Worm (Caenorhabditis elegans) whole organism, young adult: ENCODE measurements around the gene sdhd-1.
A peak's percentile ranks its signal among the peaks of the same experiment; 100 is the strongest.

Source experiments
- B0019.2 ChIP-seq: fragments of 200-800 bp; sonication (Bioruptor generic); conservative IDR thresholded peaks from 2 replicates; pipeline ENCODE4 v1.3.6; 2022; ENCODE audit warnings: missing genetic modification reagents, missing genetic modification characterization, missing compliant biosample characterization
- B0336.3 ChIP-seq: fragments of 200-800 bp; sonication (Bioruptor generic); IDR thresholded peaks from 2 replicates; pipeline ENCODE4 v1.3.6; 2022; ENCODE audit warnings: missing genetic modification characterization, missing compliant biosample characterization
- D2030.7 ChIP-seq: fragments of 200-800 bp; sonication (Bioruptor generic); IDR thresholded peaks from 2 replicates; pipeline ENCODE4 v1.3.6; 2022; ENCODE audit warnings: missing genetic modification reagents, missing genetic modification characterization, missing compliant biosample characterization
- F23B12.7 ChIP-seq: sonication (generic microtip); optimal IDR thresholded peaks from 2 replicates; lab custom pipeline; 2017; ENCODE audit warnings: missing genetic modification characterization, mild to moderate bottlenecking, missing compliant biosample characterization, antibody characterized with exemption, moderate library complexity; ENCODE audit not compliant: insufficient read depth
- F33H1.4 ChIP-seq: fragments of 200-800 bp; sonication (Bioruptor generic); IDR thresholded peaks from 2 replicates; pipeline ENCODE4 v1.3.6; 2022; ENCODE audit warnings: missing genetic modification reagents, missing genetic modification characterization, missing compliant biosample characterization
- F39B2.1 ChIP-seq: fragments of 200-800 bp; sonication (Bioruptor generic); IDR thresholded peaks from 2 replicates; pipeline ENCODE4 v1.3.6; 2022; ENCODE audit warnings: missing genetic modification reagents, missing genetic modification characterization, missing compliant biosample characterization
- F49E8.2 ChIP-seq: sonication (generic microtip); optimal IDR thresholded peaks from 3 replicates; lab custom pipeline; 2017; ENCODE audit warnings: missing genetic modification characterization, mild to moderate bottlenecking, missing compliant biosample characterization, antibody characterized with exemption, moderate library complexity; ENCODE audit not compliant: insufficient read depth
- K11D2.4 ChIP-seq: fragments of 200-800 bp; sonication (Bioruptor generic); IDR thresholded peaks from 2 replicates; pipeline ENCODE4 v1.3.6; 2022; ENCODE audit warnings: missing genetic modification reagents, missing genetic modification characterization, missing compliant biosample characterization
- K12H6.12 ChIP-seq: fragments of 200-800 bp; sonication (Bioruptor generic); optimal IDR thresholded peaks from 2 replicates; lab custom pipeline; 2018; ENCODE audit warnings: mild to moderate bottlenecking, missing genetic modification characterization, missing compliant biosample characterization
- ZK185.1 ChIP-seq: sonication (generic microtip); optimal IDR thresholded peaks from 2 replicates; lab custom pipeline; 2016; ENCODE audit warnings: mild to moderate bottlenecking, missing genetic modification characterization, missing compliant biosample characterization; ENCODE audit not compliant: poor library complexity, severe bottlenecking
- attf-3 ChIP-seq: fragments of 200-800 bp; sonication (Bioruptor generic); conservative IDR thresholded peaks from 2 replicates; pipeline ENCODE4 v1.3.6; 2022; ENCODE audit warnings: missing genetic modification reagents, missing genetic modification characterization, missing compliant biosample characterization
- attf-5 ChIP-seq: fragments of 200-800 bp; sonication (Bioruptor generic); optimal IDR thresholded peaks from 2 replicates; lab custom pipeline; 2018; ENCODE audit warnings: mild to moderate bottlenecking, missing genetic modification characterization, missing compliant biosample characterization
- cebp-1 ChIP-seq, 2 experiments: fragments of 200-800 bp in 1 of 2; sonication (Bioruptor generic) in 1 of 2; sonication (generic microtip) in 1 of 2; IDR thresholded peaks in 1 of 2; optimal IDR thresholded peaks in 1 of 2; 2 replicates each; pipeline versions ENCODE4 v1.3.6 to Lab custom; 2017 to 2022; ENCODE audit warnings: missing compliant biosample characterization in 2 of 2, missing genetic modification characterization in 2 of 2, mild to moderate bottlenecking in 1 of 2, missing genetic modification reagents in 1 of 2, moderate library complexity in 1 of 2
- cebp-2 ChIP-seq: fragments of 200-800 bp; sonication (Bioruptor generic); IDR thresholded peaks from 2 replicates; pipeline ENCODE4 v1.3.6; 2022; ENCODE audit warnings: missing genetic modification characterization, missing compliant biosample characterization
- ceh-27 ChIP-seq: fragments of 200-800 bp; sonication (Bioruptor generic); optimal IDR thresholded peaks from 2 replicates; lab custom pipeline; 2018; ENCODE audit warnings: mild to moderate bottlenecking, missing genetic modification characterization, moderate library complexity, missing compliant biosample characterization
- ceh-91 ChIP-seq: fragments of 200-800 bp; sonication (Bioruptor generic); IDR thresholded peaks from 2 replicates; pipeline ENCODE4 v1.3.6; 2022; ENCODE audit warnings: missing genetic modification reagents, missing genetic modification characterization, missing compliant biosample characterization
- efl-1 ChIP-seq: fragments of 150-350 bp; optimal IDR thresholded peaks from 2 replicates; lab custom pipeline; 2014; ENCODE audit warnings: missing biosample characterization, missing genetic modification reagents, missing genetic modification characterization
- ekl-4 ChIP-seq: fragments of 200-800 bp; sonication (Bioruptor generic); IDR thresholded peaks from 2 replicates; pipeline ENCODE4 v1.3.6; 2022; ENCODE audit warnings: missing genetic modification reagents, missing genetic modification characterization, missing compliant biosample characterization
- him-1 ChIP-seq: sonication (generic microtip); optimal IDR thresholded peaks from 2 replicates; lab custom pipeline; 2016; ENCODE audit warnings: missing genotype, missing genetic modification reagents, missing genetic modification characterization, missing compliant biosample characterization
- hsf-1 ChIP-seq: fragments of 200-800 bp; sonication (Bioruptor generic); IDR thresholded peaks from 2 replicates; pipeline ENCODE4 v1.3.6; 2022; ENCODE audit warnings: missing genetic modification reagents, missing genetic modification characterization, missing compliant biosample characterization
- let-526 ChIP-seq: fragments of 200-800 bp; sonication (Bioruptor generic); IDR thresholded peaks from 2 replicates; pipeline ENCODE4 v1.3.6; 2022; ENCODE audit warnings: missing genetic modification reagents, missing genetic modification characterization, missing compliant biosample characterization
- lin-35 ChIP-seq, 3 experiments: fragments of 150-350 bp in 2 of 3; sonication (generic microtip) in 1 of 3; optimal IDR thresholded peaks; 2 replicates each; lab custom pipeline; 2014 to 2018; ENCODE audit warnings: missing biosample characterization in 3 of 3, missing genetic modification characterization in 3 of 3, missing genetic modification reagents in 3 of 3
- lin-40 ChIP-seq: sonication (generic microtip); optimal IDR thresholded peaks from 2 replicates; lab custom pipeline; 2016; ENCODE audit warnings: missing genetic modification characterization, mild to moderate bottlenecking, missing compliant biosample characterization, missing genotype, missing genetic modification reagents
- lin-54 ChIP-seq: fragments of 200-800 bp; sonication (Bioruptor generic); optimal IDR thresholded peaks from 2 replicates; lab custom pipeline; 2018; ENCODE audit warnings: mild to moderate bottlenecking, missing genetic modification characterization, missing compliant biosample characterization
- lsl-1 ChIP-seq: fragments of 200-800 bp; sonication (Bioruptor generic); optimal IDR thresholded peaks from 2 replicates; lab custom pipeline; 2018; ENCODE audit warnings: mild to moderate bottlenecking, missing genetic modification characterization, moderate library complexity, missing compliant biosample characterization
- madf-3 ChIP-seq: fragments of 200-800 bp; sonication (Bioruptor generic); IDR thresholded peaks from 2 replicates; pipeline ENCODE4 v1.3.6; 2022; ENCODE audit warnings: missing genetic modification reagents, missing genetic modification characterization, missing compliant biosample characterization
- madf-6 ChIP-seq: fragments of 200-800 bp; sonication (Bioruptor generic); IDR thresholded peaks from 2 replicates; pipeline ENCODE4 v1.3.6; 2022; ENCODE audit warnings: missing genetic modification reagents, missing genetic modification characterization, missing compliant biosample characterization
- mes-4 ChIP-seq: sonication (generic microtip); optimal IDR thresholded peaks from 2 replicates; lab custom pipeline; 2016; ENCODE audit warnings: missing genotype, missing genetic modification characterization, missing compliant biosample characterization
- nfyb-1 ChIP-seq: fragments of 200-800 bp; sonication (Bioruptor generic); IDR thresholded peaks from 2 replicates; pipeline ENCODE4 v1.3.6; 2022; ENCODE audit warnings: missing genetic modification reagents, missing genetic modification characterization, missing compliant biosample characterization
- pbrm-1 ChIP-seq: fragments of 200-800 bp; sonication (Bioruptor generic); IDR thresholded peaks from 2 replicates; pipeline ENCODE4 v1.3.6; 2022; ENCODE audit warnings: missing genetic modification reagents, missing genetic modification characterization, missing compliant biosample characterization
- pha-4 ChIP-seq: fragments of 150-350 bp; sonication (generic microtip); optimal IDR thresholded peaks from 2 replicates; lab custom pipeline; 2014; ENCODE audit warnings: missing biosample characterization, missing genetic modification reagents, missing genetic modification characterization
- snpc-1.1 ChIP-seq: sonication (generic microtip); optimal IDR thresholded peaks from 2 replicates; lab custom pipeline; 2017; ENCODE audit warnings: missing genetic modification characterization, mild to moderate bottlenecking, missing compliant biosample characterization, antibody characterized with exemption, moderate library complexity, missing genotype, missing genetic modification reagents; ENCODE audit not compliant: insufficient read depth
- snpc-1.3 ChIP-seq: sonication (generic microtip); optimal IDR thresholded peaks from 2 replicates; lab custom pipeline; 2017; ENCODE audit warnings: missing genetic modification characterization, mild to moderate bottlenecking, missing compliant biosample characterization, antibody characterized with exemption, moderate library complexity, missing genotype, missing genetic modification reagents; ENCODE audit not compliant: insufficient read depth
- snpc-3.4 ChIP-seq: sonication (generic microtip); optimal IDR thresholded peaks from 2 replicates; lab custom pipeline; 2017; ENCODE audit warnings: missing genetic modification characterization, mild to moderate bottlenecking, missing compliant biosample characterization, antibody characterized with exemption, moderate library complexity, missing genotype, missing genetic modification reagents
- sptf-2 ChIP-seq: fragments of 200-800 bp; sonication (Bioruptor generic); optimal IDR thresholded peaks from 2 replicates; lab custom pipeline; 2018; ENCODE audit warnings: mild to moderate bottlenecking, missing genetic modification characterization, missing compliant biosample characterization
- tbp1 ChIP-seq: fragments of 200-800 bp; sonication (Bioruptor generic); optimal IDR thresholded peaks from 2 replicates; lab custom pipeline; 2018; ENCODE audit warnings: mild to moderate bottlenecking, missing genetic modification characterization, missing compliant biosample characterization
- ztf-18 ChIP-seq: sonication (generic microtip); optimal IDR thresholded peaks from 2 replicates; lab custom pipeline; 2016; ENCODE audit warnings: missing genotype, mild to moderate bottlenecking, missing genetic modification characterization, missing compliant biosample characterization
- ztf-26 ChIP-seq: sonication (generic microtip); optimal IDR thresholded peaks from 2 replicates; lab custom pipeline; 2017; ENCODE audit warnings: missing genetic modification characterization, missing compliant biosample characterization

sdhd-1 gene

DNA sequence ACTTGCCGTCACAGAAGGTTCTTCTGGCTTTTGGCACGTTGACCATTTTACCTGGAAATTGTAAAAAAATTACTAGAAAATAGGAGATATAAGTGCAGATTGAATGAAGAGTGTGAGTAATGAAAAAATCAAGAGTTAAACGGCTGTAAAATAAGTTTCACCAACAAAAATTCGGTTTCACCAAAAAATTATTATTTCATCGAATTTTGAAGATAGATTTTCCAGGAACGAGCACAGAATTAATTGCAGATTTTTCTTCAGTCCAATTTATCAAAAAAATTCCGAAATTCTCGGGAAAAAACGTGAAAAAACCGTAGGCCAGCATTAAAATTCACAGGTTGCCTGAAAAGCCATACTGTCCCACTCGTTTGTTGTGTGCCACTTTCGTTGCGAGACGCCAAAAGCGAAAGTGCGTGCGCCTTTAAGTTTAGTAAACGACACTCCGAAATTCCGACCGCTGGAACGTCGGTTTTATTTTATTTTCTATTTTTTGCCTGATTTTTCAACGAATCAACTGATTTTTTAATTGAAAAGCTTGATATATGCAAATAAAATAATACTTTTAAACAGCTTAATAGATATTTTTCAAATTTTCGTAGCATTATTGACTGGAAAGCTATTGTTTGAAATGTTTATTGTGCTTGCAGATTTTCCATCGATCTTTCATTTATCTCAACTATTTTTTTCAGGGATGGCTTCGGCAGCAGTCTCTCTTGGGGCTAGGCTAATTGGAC lies 47.6 kb upstream of the sdhd-1 start, which contains the start of the genes rpl-36.A and nuo-1 (continued):
- TF ChIP-seq hsf-1 (GFP tag; lab: Robert Waterston, UW) (no peak), mes-4 (tag; lab: Kevin White, UChicago) (no peak), ztf-18 (tag; lab: Kevin White, UChicago) (peak; percentile 32), snpc-3.4 (tag; lab: Kevin White, UChicago) (peak; percentile 60), ceh-91 (peak; percentile 65), D2030.7 (GFP tag; lab: Robert Waterston, UW) (peak; percentile 71), cebp-2 (GFP tag; lab: Robert Waterston, UW) (no peak), K12H6.12 (tag; lab: Kevin White, UChicago) (peak; percentile 46), B0336.3 (GFP tag; lab: Robert Waterston, UW) (no peak), sptf-2 (no peak), lin-54 (peak; percentile 73), attf-3 (GFP tag; lab: Robert Waterston, UW) (peak; percentile 92), F33H1.4 (GFP tag; lab: Robert Waterston, UW) (peak; percentile 95), K11D2.4 (GFP tag; lab: Robert Waterston, UW) (0 out of 2 replicates have a peak, but pooled peaks have one; percentile 9), pha-4 (tag; lab: Kevin White, UChicago) (peak; percentile 64), let-526 (no peak), lsl-1 (GFP tag; lab: Kevin White, UChicago) (peak; percentile 89), F23B12.7 (tag; lab: Kevin White, UChicago) (peak; percentile 91), madf-6 (GFP tag; lab: Robert Waterston, UW) (peak; percentile 70), snpc-1.1 (tag; lab: Kevin White, UChicago) (peak; percentile 16), pbrm-1 (GFP tag; lab: Robert Waterston, UW) (peak; percentile 14; the same call in 1 of the 2 replicates), lin-40 (tag; lab: Kevin White, UChicago) (peak; percentile 27), him-1 (tag; lab: Kevin White, UChicago) (peak; percentile 30), madf-3 (GFP tag; lab: Robert Waterston, UW) (no peak), ekl-4 (GFP tag; lab: Robert Waterston, UW) (0 out of 2 replicates have a peak, but pooled peaks have one; percentile 10), cebp-1 (GFP tag; IDR thresholded peaks at IDR 0.05; lab: Robert Waterston, UW) (no peak), cebp-1 (tag; optimal IDR thresholded peaks at IDR 0.05; lab: Kevin White, UChicago) (peak; percentile 49), nfyb-1 (GFP tag; lab: Robert Waterston, UW) (0 out of 2 replicates have a peak, but pooled peaks have one; percentile 10), ceh-27 (GFP tag; lab: Kevin White, UChicago) (peak; percentile 45), tbp1 (GFP tag; lab: Kevin White, UChicago) (peak; percentile 47), F49E8.2 (tag; lab: Kevin White, UChicago) (peak; percentile 47), efl-1 (peak; percentile 13), lin-35 (GFP tag; optimal IDR thresholded peaks at IDR 0.05; lab: Kevin White, UChicago) (peak in 1 of 3 experiments; percentile 67), B0019.2 (peak; percentile 57), ztf-26 (no peak), F39B2.1 (GFP tag; lab: Robert Waterston, UW) (no peak), snpc-1.3 (tag; lab: Kevin White, UChicago) (peak; percentile 37), attf-5 (peak; percentile 89), ZK185.1 (tag; lab: Kevin White, UChicago) (peak; percentile 50)
